Fruit fly (Drosophila melanogaster): ENCODE data around the gene ATPsynE.
A peak's percentile ranks its signal among the peaks of the same experiment; 100 is the strongest.

The ATPsynE gene

DNA sequence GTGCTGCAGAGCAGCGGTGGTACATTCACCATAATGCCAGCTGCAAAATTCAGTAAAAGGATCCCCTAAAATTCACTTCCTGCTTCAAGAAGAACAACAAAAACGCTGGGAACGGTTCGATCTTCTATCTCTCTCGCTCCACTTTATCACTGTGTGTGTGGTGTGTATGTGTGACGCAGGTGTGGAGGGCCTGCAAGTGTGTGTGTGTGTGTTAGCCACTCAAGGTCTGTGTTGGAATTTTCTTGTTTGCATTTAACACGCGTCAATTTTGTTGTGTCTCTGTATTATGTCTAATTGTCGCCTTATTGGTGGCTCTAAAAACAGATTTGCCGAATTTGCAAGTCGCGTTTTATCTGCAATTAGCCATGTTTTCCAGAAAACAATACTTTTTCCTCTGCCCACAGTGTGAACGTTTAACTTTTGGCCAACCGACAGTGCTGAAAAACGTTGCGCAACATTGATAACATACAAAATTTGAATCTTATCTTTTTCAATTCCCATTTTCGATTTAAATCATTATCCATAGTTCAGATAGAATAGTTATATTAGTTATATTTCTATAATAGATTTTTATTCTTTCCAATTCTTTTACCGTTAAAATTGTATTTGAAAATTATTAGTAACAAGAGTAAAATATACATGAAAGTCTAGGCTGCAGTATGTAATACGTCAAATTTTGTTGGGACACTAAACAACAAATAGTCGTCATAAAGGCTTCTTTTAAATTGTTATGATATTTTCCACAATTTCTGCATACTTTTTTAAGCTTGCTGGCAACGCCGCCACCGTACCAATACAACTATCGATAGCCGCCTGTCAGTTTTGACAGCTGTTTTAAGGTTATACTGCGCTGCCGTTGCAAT lies at the start of gene ATPsynE, which contains the start of gene Afti (continued):
- TF ChIP-seq Smox (GFP tag; optimal IDR thresholded peaks at IDR 0.05) (no peak), CG32006 (GFP tag; optimal IDR thresholded peaks at IDR 0.05) (no peak), Lpt (GFP tag; optimal IDR thresholded peaks at IDR 0.05) (no peak), CG10631 (GFP tag; optimal IDR thresholded peaks at IDR 0.05) (no peak), Eip78C (GFP tag) (peak; percentile 62), CG8119 (GFP tag; IDR thresholded peaks at IDR 0.05) (no peak), fd85E (GFP tag; optimal IDR thresholded peaks at IDR 0.05) (no peak), CG6808 (GFP tag; optimal IDR thresholded peaks at IDR 0.05) (no peak), achi (GFP tag; optimal IDR thresholded peaks at IDR 0.05) (peak; percentile 100), Ets96B (tag; optimal IDR thresholded peaks at IDR 0.05) (peak; percentile 32)

DNA sequence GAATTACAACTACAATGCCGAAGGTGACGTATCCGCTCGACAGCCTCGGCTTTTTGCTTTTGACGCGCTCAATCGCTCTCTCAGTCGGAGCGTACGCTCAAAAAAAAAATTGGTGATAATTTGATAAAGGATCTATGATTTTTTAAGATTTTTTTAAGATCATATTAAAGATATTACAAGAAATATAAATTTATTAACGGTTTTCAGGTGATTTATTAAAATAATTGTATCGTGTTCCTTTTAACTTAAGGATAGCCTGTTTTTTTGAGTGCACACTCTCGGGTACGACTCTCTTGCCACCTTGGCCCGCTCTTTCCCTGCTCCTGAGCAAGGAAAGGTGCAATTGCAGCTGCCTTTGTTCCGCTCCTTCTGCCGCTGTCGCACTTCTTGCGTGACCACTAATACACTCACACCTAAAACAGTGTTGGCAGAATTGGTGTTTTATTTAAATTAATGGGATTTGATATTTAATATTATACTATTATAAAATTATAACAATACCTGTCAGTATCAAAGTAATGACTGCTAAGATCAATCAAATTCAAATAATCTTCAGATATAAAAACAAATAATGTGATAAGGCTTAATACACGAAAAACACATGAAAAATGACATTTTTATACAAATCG lies 48.7 kb upstream of the ATPsynE start:
- TF ChIP-seq eg (GFP tag; IDR thresholded peaks at IDR 0.05) (peak; percentile 98), CG3919 (GFP tag; optimal IDR thresholded peaks at IDR 0.05) (peak; percentile 98), CG1621 (tag; optimal IDR thresholded peaks at IDR 0.05) (peak; percentile 92), Eip78C (GFP tag) (peak; percentile 99), CG8632 (GFP tag; optimal IDR thresholded peaks at IDR 0.05) (peak; percentile 97), lz (GFP tag; optimal IDR thresholded peaks at IDR 0.05) (peak; percentile 89), dac (GFP tag; optimal IDR thresholded peaks at IDR 0.05) (peak; percentile 86), dsx (GFP tag; optimal IDR thresholded peaks at IDR 0.05; ENCODE audit: poor library complexity, severe bottlenecking) (peak; percentile 98), CG16779 (tag; optimal IDR thresholded peaks at IDR 0.05) (peak; percentile 93), Smox (GFP tag; optimal IDR thresholded peaks at IDR 0.05) (peak; percentile 92), CG34406 (GFP tag; optimal IDR thresholded peaks at IDR 0.05) (peak; percentile 95), CG8319 (GFP tag; optimal IDR thresholded peaks at IDR 0.05) (peak; percentile 92), Lpt (GFP tag; optimal IDR thresholded peaks at IDR 0.05) (peak; percentile 94), vri (GFP tag; optimal IDR thresholded peaks at IDR 0.05) (peak; percentile 94), fd59A (GFP tag; optimal IDR thresholded peaks at IDR 0.05) (peak; percentile 97), CG11294 (GFP tag; IDR thresholded peaks at IDR 0.05) (peak; percentile 93), Eip75B (GFP tag; optimal IDR thresholded peaks at IDR 0.05) (peak; percentile 95), OdsH (GFP tag; optimal IDR thresholded peaks at IDR 0.05) (peak; percentile 97), CG15336 (GFP tag; IDR thresholded peaks at IDR 0.05) (peak; percentile 99), Blimp-1 (GFP tag; optimal IDR thresholded peaks at IDR 0.05) (peak; percentile 86), achi (GFP tag; optimal IDR thresholded peaks at IDR 0.05) (peak; percentile 97), CG3032 (tag; optimal IDR thresholded peaks at IDR 0.05) (peak; percentile 98), Eip93F (GFP tag; optimal IDR thresholded peaks at IDR 0.05) (peak; percentile 94), Hr4 (GFP tag; optimal IDR thresholded peaks at IDR 0.05) (peak; percentile 94), Ets96B (tag; optimal IDR thresholded peaks at IDR 0.05) (peak; percentile 99), Hr38 (GFP tag; optimal IDR thresholded peaks at IDR 0.05) (no peak), esn (GFP tag; optimal IDR thresholded peaks at IDR 0.05) (peak; percentile 97), acj6 (GFP tag; optimal IDR thresholded peaks at IDR 0.05) (peak; percentile 96), Hr39 (GFP tag; optimal IDR thresholded peaks at IDR 0.05) (peak; percentile 80), net (GFP tag; optimal IDR thresholded peaks at IDR 0.05) (peak; percentile 96), CG11762 (GFP tag; optimal IDR thresholded peaks at IDR 0.05; ENCODE audit: insufficient read depth) (peak; percentile 92), CG8119 (GFP tag; IDR thresholded peaks at IDR 0.05) (peak; percentile 99), CG32006 (GFP tag; optimal IDR thresholded peaks at IDR 0.05) (peak; percentile 97), fkh (GFP tag; optimal IDR thresholded peaks at IDR 0.05) (no peak), spab (GFP tag; optimal IDR thresholded peaks at IDR 0.05) (peak; percentile 97), Met (GFP tag; optimal IDR thresholded peaks at IDR 0.05) (peak; percentile 94), CG10669 (GFP tag; optimal IDR thresholded peaks at IDR 0.05) (peak; percentile 97), svp (GFP tag) (peak; percentile 95), CG11902 (GFP tag; optimal IDR thresholded peaks at IDR 0.05) (peak; percentile 80), ss (GFP tag; optimal IDR thresholded peaks at IDR 0.05) (peak; percentile 98), CG6792 (GFP tag; optimal IDR thresholded peaks at IDR 0.05) (peak; percentile 97), Sox15 (GFP tag; optimal IDR thresholded peaks at IDR 0.05) (peak; percentile 78), Ets21C (GFP tag; optimal IDR thresholded peaks at IDR 0.05) (peak; percentile 71)
